Fruit fly (Drosophila melanogaster): ENCODE results near the gene Msh6.

dm6 chr3L:15143108-15143507, 15.3 kb downstream of the Msh6 start:
- TF ChIP-seq Hr39 (GFP tag; optimal IDR thresholded peaks at IDR 0.05) (no peak), Sox14 (GFP tag; optimal IDR thresholded peaks at IDR 0.05) (no peak), CG6792 (GFP tag; optimal IDR thresholded peaks at IDR 0.05) (no peak), CG1621 (tag; optimal IDR thresholded peaks at IDR 0.05) (no peak), Met (GFP tag; optimal IDR thresholded peaks at IDR 0.05) (no peak), Eip93F (GFP tag; optimal IDR thresholded peaks at IDR 0.05) (no peak), CG6163 (GFP tag; IDR thresholded peaks at IDR 0.05) (no peak), CG8632 (GFP tag; optimal IDR thresholded peaks at IDR 0.05) (no peak), CG6276 (GFP tag; optimal IDR thresholded peaks at IDR 0.05) (no peak), Blimp-1 (GFP tag; optimal IDR thresholded peaks at IDR 0.05) (no peak), Ets96B (tag; optimal IDR thresholded peaks at IDR 0.05) (no peak), CG11902 (GFP tag; optimal IDR thresholded peaks at IDR 0.05) (no peak)
